Worm (Caenorhabditis elegans) whole organism, mixed stage, embryonic: Measurements from ENCODE around the gene srt-34.

Source experiments
- elt-3 ChIP-seq: fragments of 150-350 bp; optimal IDR thresholded peaks from 2 replicates; lab custom pipeline; 2014; ENCODE audit warnings: missing biosample characterization, missing genetic modification characterization
- flh-1 ChIP-seq: fragments of 200-800 bp; sonication (Bioruptor generic); optimal IDR thresholded peaks from 2 replicates; lab custom pipeline; 2018; ENCODE audit warnings: mild to moderate bottlenecking, missing genetic modification characterization, moderate library complexity, missing compliant biosample characterization
- lsy-2 ChIP-seq: fragments of 150-350 bp; optimal IDR thresholded peaks from 2 replicates; lab custom pipeline; 2014; ENCODE audit warnings: missing biosample characterization, missing genetic modification characterization
- nhr-237 ChIP-seq: fragments of 150-350 bp; optimal IDR thresholded peaks from 2 replicates; lab custom pipeline; 2014; ENCODE audit warnings: missing biosample characterization, missing genetic modification characterization
- snpc-4 ChIP-seq: fragments of 150-350 bp; optimal IDR thresholded peaks from 2 replicates; lab custom pipeline; 2014; ENCODE audit warnings: missing biosample characterization, missing genetic modification characterization
- unc-62 ChIP-seq: fragments of 150-350 bp; optimal IDR thresholded peaks from 2 replicates; lab custom pipeline; 2014; ENCODE audit warnings: missing biosample characterization, missing genetic modification reagents, missing genetic modification characterization
- ztf-11 ChIP-seq: fragments of 150-350 bp; optimal IDR thresholded peaks from 2 replicates; lab custom pipeline; 2014; ENCODE audit warnings: missing biosample characterization, missing genetic modification characterization

- no peak for TF ChIP-seq elt-3 (tag; lab: Kevin White, UChicago)
- no peak for TF ChIP-seq lsy-2 (tag; lab: Kevin White, UChicago)
- TF ChIP-seq snpc-4, result no peak
- TF ChIP-seq ztf-11 (tag; lab: Kevin White, UChicago), result no peak
- TF ChIP-seq flh-1, result no peak
- no peak for TF ChIP-seq unc-62 (GFP tag; lab: Kevin White, UChicago)
- no peak for TF ChIP-seq nhr-237
Measured at ce11 chrV:2809443-2809842, 8.6 kb downstream of the srt-34 start.
